Fruit fly (Drosophila melanogaster) whole organism, embryonic: ENCODE data around the gene RfC3.
A peak's percentile ranks its signal among the peaks of the same experiment; 100 is the strongest.

Source experiments
- Ada2b ChIP-seq: fragments of 200-800 bp; sonication (Bioruptor generic); IDR thresholded peaks from 2 replicates; pipeline ENCODE4 v1.3.6; 2022; ENCODE audit warnings: missing biosample characterization, missing genetic modification characterization
- Atf-2 ChIP-seq: fragments of 200-800 bp; sonication (Bioruptor generic); optimal IDR thresholded peaks from 2 replicates; lab custom pipeline; 2016; ENCODE audit warnings: missing biosample characterization, missing genetic modification characterization
- B-H2 ChIP-seq: fragments of 200-800 bp; sonication (Bioruptor generic); optimal IDR thresholded peaks from 2 replicates; lab custom pipeline; 2018; ENCODE audit warnings: missing biosample characterization, mild to moderate bottlenecking, missing genetic modification characterization
- Bgb ChIP-seq: fragments of 200-800 bp; sonication (Bioruptor generic); IDR thresholded peaks from 2 replicates; pipeline ENCODE4 v1.3.6; 2022; ENCODE audit warnings: missing biosample characterization, missing genetic modification characterization; ENCODE audit not compliant: partially characterized antibody
- CG10366 ChIP-seq: fragments of 200-800 bp; sonication (Bioruptor generic); IDR thresholded peaks from 2 replicates; pipeline ENCODE4 v1.3.6; 2022; ENCODE audit warnings: missing biosample characterization, missing genetic modification characterization
- CG10462 ChIP-seq: fragments of 200-800 bp; sonication (Bioruptor generic); optimal IDR thresholded peaks from 2 replicates; lab custom pipeline; 2016; ENCODE audit warnings: missing biosample characterization, missing genetic modification characterization
- CG12071 ChIP-seq: fragments of 200-800 bp; sonication (Bioruptor generic); optimal IDR thresholded peaks from 3 replicates; lab custom pipeline; 2018; ENCODE audit warnings: missing biosample characterization, mild to moderate bottlenecking, missing genetic modification characterization
- CG12155 ChIP-seq: fragments of 200-800 bp; sonication (Bioruptor generic); optimal IDR thresholded peaks from 3 replicates; lab custom pipeline; 2016; ENCODE audit warnings: missing biosample characterization, missing genetic modification characterization
- CG12236 ChIP-seq: fragments of 200-800 bp; sonication (Bioruptor generic); optimal IDR thresholded peaks from 2 replicates; lab custom pipeline; 2016; ENCODE audit warnings: missing biosample characterization, missing genetic modification characterization
- CG14014 ChIP-seq: fragments of 200-800 bp; sonication (Bioruptor generic); IDR thresholded peaks from 2 replicates; pipeline ENCODE4 v1.3.6; 2022; ENCODE audit warnings: missing biosample characterization, missing genetic modification characterization
- CG15011 ChIP-seq: fragments of 200-800 bp; sonication (Bioruptor generic); optimal IDR thresholded peaks from 3 replicates; lab custom pipeline; 2018; ENCODE audit warnings: missing biosample characterization, mild to moderate bottlenecking, missing genetic modification characterization
- CG15073 ChIP-seq: fragments of 200-800 bp; sonication (Bioruptor generic); optimal IDR thresholded peaks from 2 replicates; lab custom pipeline; 2016; ENCODE audit warnings: missing biosample characterization, missing genetic modification characterization
- CG17361 ChIP-seq: fragments of 200-800 bp; sonication (Bioruptor generic); IDR thresholded peaks from 3 replicates; pipeline ENCODE4 v1.3.6; 2022; ENCODE audit warnings: missing biosample characterization, missing genetic modification characterization
- CG18599 ChIP-seq: fragments of 200-800 bp; sonication (Bioruptor generic); optimal IDR thresholded peaks from 3 replicates; lab custom pipeline; 2017; ENCODE audit warnings: missing biosample characterization, missing genetic modification characterization, mild to moderate bottlenecking, moderate library complexity, missing genetic modification reagents
- CG18764 ChIP-seq: fragments of 200-800 bp; sonication (Bioruptor generic); optimal IDR thresholded peaks from 3 replicates; lab custom pipeline; 2016; ENCODE audit warnings: missing biosample characterization, missing genetic modification characterization
- CG3163 ChIP-seq: fragments of 200-800 bp; sonication (Bioruptor generic); optimal IDR thresholded peaks from 3 replicates; lab custom pipeline; 2016; ENCODE audit warnings: missing biosample characterization, missing genetic modification characterization
- CG34422 ChIP-seq: fragments of 200-800 bp; sonication (Bioruptor generic); IDR thresholded peaks from 3 replicates; pipeline ENCODE4 v1.3.6; 2022; ENCODE audit warnings: missing biosample characterization, missing genetic modification characterization
- CG4404 ChIP-seq: fragments of 200-800 bp; sonication (Bioruptor generic); IDR thresholded peaks from 2 replicates; pipeline ENCODE4 v1.3.6; 2022; ENCODE audit warnings: missing biosample characterization, missing genetic modification characterization
- CG4707 ChIP-seq: fragments of 200-800 bp; sonication (Bioruptor generic); optimal IDR thresholded peaks from 2 replicates; lab custom pipeline; 2018; ENCODE audit warnings: missing biosample characterization, mild to moderate bottlenecking, missing genetic modification characterization, moderate library complexity
- CG6272 ChIP-seq: fragments of 200-800 bp; sonication (Bioruptor generic); IDR thresholded peaks from 2 replicates; pipeline ENCODE4 v1.3.6; 2022; ENCODE audit warnings: missing biosample characterization, missing genetic modification characterization
- CG8089 ChIP-seq: fragments of 200-800 bp; sonication (Bioruptor generic); optimal IDR thresholded peaks from 3 replicates; lab custom pipeline; 2016; ENCODE audit warnings: missing biosample characterization, missing genetic modification characterization
- CG8359 ChIP-seq: fragments of 200-800 bp; sonication (Bioruptor generic); optimal IDR thresholded peaks from 2 replicates; lab custom pipeline; 2017; ENCODE audit warnings: missing biosample characterization, mild to moderate bottlenecking, missing genetic modification characterization, borderline replicate concordance
- CG8765 ChIP-seq: fragments of 200-800 bp; sonication (Bioruptor generic); IDR thresholded peaks from 2 replicates; pipeline ENCODE4 v1.3.6; 2022; ENCODE audit warnings: missing biosample characterization, missing genetic modification characterization
- CG9437 ChIP-seq: fragments of 200-800 bp; sonication (Bioruptor generic); optimal IDR thresholded peaks from 2 replicates; lab custom pipeline; 2018; ENCODE audit warnings: missing biosample characterization, mild to moderate bottlenecking, missing genetic modification characterization
- Dp ChIP-seq: fragments of 200-800 bp; sonication (Bioruptor generic); optimal IDR thresholded peaks from 2 replicates; lab custom pipeline; 2018; ENCODE audit warnings: missing biosample characterization, mild to moderate bottlenecking, missing genetic modification characterization, moderate library complexity
- E2f2 ChIP-seq: fragments of 200-800 bp; sonication (Bioruptor generic); IDR thresholded peaks from 2 replicates; pipeline ENCODE4 v1.3.6; 2022; ENCODE audit warnings: missing biosample characterization, missing genetic modification characterization
- Ets97D ChIP-seq: fragments of 200-800 bp; sonication (Bioruptor generic); optimal IDR thresholded peaks from 3 replicates; lab custom pipeline; 2016; ENCODE audit warnings: missing biosample characterization, missing genetic modification characterization
- Myb ChIP-seq: fragments of 200-800 bp; sonication (Bioruptor generic); optimal IDR thresholded peaks from 2 replicates; lab custom pipeline; 2016; ENCODE audit warnings: missing biosample characterization, missing genetic modification characterization
- NFAT ChIP-seq: fragments of 200-800 bp; sonication (Bioruptor generic); IDR thresholded peaks from 2 replicates; pipeline ENCODE4 v1.3.6; 2022; ENCODE audit warnings: missing biosample characterization, missing genetic modification characterization
- PHDP ChIP-seq: fragments of 200-800 bp; sonication (Bioruptor generic); optimal IDR thresholded peaks from 3 replicates; lab custom pipeline; 2018; ENCODE audit warnings: missing biosample characterization, mild to moderate bottlenecking, missing genetic modification characterization, moderate library complexity
- Pdp1 ChIP-seq, 2 experiments: fragments of 200-800 bp; sonication (Bioruptor generic); optimal IDR thresholded peaks; 3 replicates each; lab custom pipeline; 2016; ENCODE audit warnings: missing biosample characterization in 2 of 2, missing genetic modification characterization in 2 of 2, mild to moderate bottlenecking in 1 of 2, moderate library complexity in 1 of 2
- Side ChIP-seq: fragments of 200-800 bp; sonication (Bioruptor generic); optimal IDR thresholded peaks from 2 replicates; lab custom pipeline; 2016; ENCODE audit warnings: missing biosample characterization, missing genetic modification characterization
- Ssrp ChIP-seq: fragments of 200-800 bp; sonication (Bioruptor generic); optimal IDR thresholded peaks from 2 replicates; lab custom pipeline; 2018; ENCODE audit warnings: missing biosample characterization, mild to moderate bottlenecking, missing genetic modification characterization, moderate library complexity
- bowl ChIP-seq: fragments of 200-800 bp; sonication (Bioruptor generic); IDR thresholded peaks from 2 replicates; pipeline ENCODE4 v1.3.6; 2022; ENCODE audit warnings: missing biosample characterization, missing genetic modification characterization
- cad ChIP-seq: fragments of >200 bp; optimal IDR thresholded peaks from 2 replicates; lab custom pipeline; 2017; ENCODE audit warnings: missing biosample characterization, missing genetic modification characterization
- cas ChIP-seq: fragments of 200-800 bp; sonication (Bioruptor generic); IDR thresholded peaks from 2 replicates; pipeline ENCODE4 v1.3.6; 2022; ENCODE audit warnings: missing biosample characterization, missing genetic modification characterization
- chinmo ChIP-seq: fragments of 200-800 bp; sonication (Bioruptor generic); IDR thresholded peaks from 4 replicates; pipeline ENCODE4 v1.3.6; 2022; ENCODE audit warnings: missing biosample characterization, missing genetic modification characterization; ENCODE audit not compliant: partially characterized antibody
- crc ChIP-seq: fragments of 200-800 bp; sonication (Bioruptor generic); optimal IDR thresholded peaks from 2 replicates; lab custom pipeline; 2016; ENCODE audit warnings: missing biosample characterization, missing genetic modification characterization
- dan ChIP-seq: fragments of 200-800 bp; sonication (Bioruptor generic); IDR thresholded peaks from 2 replicates; pipeline ENCODE4 v1.3.6; 2022; ENCODE audit warnings: missing biosample characterization, missing genetic modification characterization
- dmrt99B ChIP-seq: fragments of 200-800 bp; sonication (Bioruptor generic); optimal IDR thresholded peaks from 2 replicates; lab custom pipeline; 2018; ENCODE audit warnings: missing biosample characterization, mild to moderate bottlenecking, missing genetic modification characterization, moderate library complexity
- eve ChIP-seq, 2 experiments: fragments of >200 bp; optimal IDR thresholded peaks; 2 replicates each; lab custom pipeline; 2017; ENCODE audit warnings: missing biosample characterization in 2 of 2, missing genetic modification characterization in 2 of 2
- fd96Cb ChIP-seq: fragments of 200-800 bp; sonication (Bioruptor generic); optimal IDR thresholded peaks from 2 replicates; lab custom pipeline; 2018; ENCODE audit warnings: missing biosample characterization, mild to moderate bottlenecking, missing genetic modification characterization, moderate library complexity
- gfzf ChIP-seq: fragments of 200-800 bp; sonication (Bioruptor generic); optimal IDR thresholded peaks from 2 replicates; lab custom pipeline; 2016; ENCODE audit warnings: missing biosample characterization, mild to moderate bottlenecking, missing genetic modification characterization, moderate library complexity
- maf-S ChIP-seq: fragments of 200-800 bp; sonication (Bioruptor generic); optimal IDR thresholded peaks from 2 replicates; lab custom pipeline; 2016; ENCODE audit warnings: missing biosample characterization, missing genetic modification characterization
- pnt ChIP-seq: fragments of 200-800 bp; sonication (Bioruptor generic); optimal IDR thresholded peaks from 3 replicates; lab custom pipeline; 2016; ENCODE audit warnings: missing biosample characterization, missing genetic modification characterization
- psq ChIP-seq: fragments of 200-800 bp; sonication (Bioruptor generic); optimal IDR thresholded peaks from 2 replicates; lab custom pipeline; 2017; ENCODE audit warnings: missing biosample characterization, missing genetic modification characterization
- pum ChIP-seq: fragments of 200-800 bp; sonication (Bioruptor generic); optimal IDR thresholded peaks from 2 replicates; lab custom pipeline; 2016; ENCODE audit warnings: missing biosample characterization, missing genetic modification characterization
- repo ChIP-seq: fragments of 200-800 bp; sonication (Bioruptor generic); optimal IDR thresholded peaks from 2 replicates; lab custom pipeline; 2016; ENCODE audit warnings: missing biosample characterization, missing genetic modification characterization
- sima ChIP-seq: fragments of 200-800 bp; sonication (Bioruptor generic); optimal IDR thresholded peaks from 2 replicates; lab custom pipeline; 2016; ENCODE audit warnings: missing biosample characterization, missing genetic modification characterization
- tgo ChIP-seq: fragments of 200-800 bp; sonication (Bioruptor generic); IDR thresholded peaks from 3 replicates; pipeline ENCODE4 v1.3.6; 2022; ENCODE audit warnings: missing biosample characterization, missing genetic modification characterization
- wor ChIP-seq: fragments of 200-800 bp; sonication (Bioruptor generic); IDR thresholded peaks from 2 replicates; pipeline ENCODE4 v1.3.6; 2022; ENCODE audit warnings: missing biosample characterization, missing genetic modification characterization

RfC3 gene

DNA sequence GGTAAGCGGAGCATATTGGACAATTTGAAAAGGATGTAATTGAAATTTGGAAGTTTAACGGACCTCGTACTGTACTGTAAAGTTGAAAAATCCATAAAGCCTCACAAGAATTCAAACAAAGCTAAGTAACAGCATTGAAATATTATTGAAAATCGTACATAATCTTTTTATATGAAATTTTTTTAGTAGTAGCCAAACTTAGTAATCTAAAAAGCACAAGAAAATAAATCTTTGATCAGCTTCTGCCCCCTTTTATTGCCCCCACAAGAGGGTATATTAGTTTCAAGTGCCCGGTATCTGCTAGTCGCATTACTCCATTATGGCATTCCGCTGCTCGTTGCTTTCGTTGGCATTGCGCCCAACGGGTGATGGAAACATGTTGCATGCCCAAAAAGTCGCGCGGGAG is 47.9 kb downstream of the RfC3 start (continued):
- TF ChIP-seq CG15073 (GFP tag; lab: Kevin White, UChicago) (no peak), CG10366 (peak; percentile 32; the same call in 1 of the 2 replicates), CG12155 (GFP tag; lab: Kevin White, UChicago) (peak; percentile 14), Pdp1 (GFP tag; optimal IDR thresholded peaks at IDR 0.05; lab: Kevin White, UChicago) (peak; percentile 37 to 48), crc (GFP tag; lab: Kevin White, UChicago) (no peak), CG10462 (peak; percentile 15), NFAT (peak; percentile 14; the same call in 1 of the 2 replicates), Bgb (GFP tag; lab: Robert Waterston, UW) (no peak), sima (GFP tag; lab: Kevin White, UChicago) (no peak), maf-S (GFP tag; lab: Kevin White, UChicago) (no peak), B-H2 (no peak), CG8089 (peak; percentile 22), fd96Cb (tag; lab: Kevin White, UChicago) (peak; percentile 74), Atf-2 (GFP tag; lab: Kevin White, UChicago) (peak; percentile 20), eve (GFP tag; optimal IDR thresholded peaks at IDR 0.05; lab: Kevin White, UChicago) (peak in 1 of 2 experiments; percentile 87), Side (GFP tag; lab: Kevin White, UChicago) (no peak), pnt (GFP tag; lab: Kevin White, UChicago) (peak; percentile 35), cad (no peak), CG8765 (GFP tag; lab: Robert Waterston, UW) (no peak; the same call in 1 of the 2 replicates), pum (GFP tag; lab: Kevin White, UChicago) (peak; percentile 53), bowl (GFP tag; lab: Robert Waterston, UW) (no peak), CG3163 (GFP tag; lab: Kevin White, UChicago) (no peak), Ada2b (GFP tag; lab: Robert Waterston, UW) (no peak), CG18599 (GFP tag; lab: Kevin White, UChicago) (peak; percentile 36), Ets97D (peak; percentile 4), CG14014 (GFP tag; lab: Robert Waterston, UW) (no peak), CG34422 (0 out of 3 replicates have a peak, but pooled peaks have one; percentile 27), dan (GFP tag; lab: Robert Waterston, UW) (0 out of 2 replicates have a peak, but pooled peaks have one; percentile 24), Dp (GFP tag; lab: Kevin White, UChicago) (no peak), CG12236 (no peak), CG8359 (peak; percentile 27), CG4404 (GFP tag; lab: Robert Waterston, UW) (peak; percentile 58; the same call in 1 of the 2 replicates), wor (GFP tag; lab: Robert Waterston, UW) (0 out of 2 replicates have a peak, but pooled peaks have one; percentile 46), gfzf (GFP tag; lab: Kevin White, UChicago) (no peak), CG18764 (GFP tag; lab: Kevin White, UChicago) (peak; percentile 1), chinmo (no peak), CG15011 (no peak), Myb (GFP tag; lab: Kevin White, UChicago) (no peak), psq (peak; percentile 10), tgo (peak; percentile 70), cas (GFP tag; lab: Robert Waterston, UW) (no peak), CG9437 (GFP tag; lab: Kevin White, UChicago) (peak; percentile 72), CG4707 (GFP tag; lab: Kevin White, UChicago) (no peak), Ssrp (tag; lab: Kevin White, UChicago) (peak; percentile 68), PHDP (peak; percentile 13), CG12071 (GFP tag; lab: Kevin White, UChicago) (peak; percentile 35), CG6272 (GFP tag; lab: Robert Waterston, UW) (no peak), repo (GFP tag; lab: Kevin White, UChicago) (no peak), E2f2 (0 out of 2 replicates have a peak, but pooled peaks have one; percentile 30), dmrt99B (tag; lab: Kevin White, UChicago) (peak; percentile 80), CG17361 (GFP tag; lab: Robert Waterston, UW) (peak; percentile 87)
